Worm (Caenorhabditis elegans) whole organism, early embryonic: Measurements from ENCODE around the gene nhr-171.

Experiments
- B0310.2 ChIP-seq: sonication (generic microtip); optimal IDR thresholded peaks from 2 replicates; lab custom pipeline; 2016; ENCODE audit warnings: mild to moderate bottlenecking, missing genetic modification characterization, missing compliant biosample characterization
- F13C5.2 ChIP-seq: sonication (generic microtip); optimal IDR thresholded peaks from 2 replicates; lab custom pipeline; 2017; ENCODE audit warnings: mild to moderate bottlenecking, missing genetic modification characterization, inconsistent platforms, missing compliant biosample characterization
- ama-1 ChIP-seq: fragments of 150-350 bp; optimal IDR thresholded peaks from 2 replicates; lab custom pipeline; 2014
- ceh-36 ChIP-seq: sonication (generic microtip); optimal IDR thresholded peaks from 2 replicates; lab custom pipeline; 2016; ENCODE audit warnings: missing genetic modification characterization, inconsistent platforms, missing compliant biosample characterization
- ets-7 ChIP-seq: sonication (generic microtip); optimal IDR thresholded peaks from 2 replicates; lab custom pipeline; 2016; ENCODE audit warnings: missing genotype, missing genetic modification characterization, missing compliant biosample characterization
- flt-1 ChIP-seq: fragments of 200-800 bp; sonication (Bioruptor generic); IDR thresholded peaks from 2 replicates; pipeline ENCODE4 v1.3.6; 2022; ENCODE audit warnings: missing genetic modification characterization, missing compliant biosample characterization
- hmg-4 ChIP-seq: fragments of 200-800 bp; sonication (Bioruptor generic); optimal IDR thresholded peaks from 2 replicates; lab custom pipeline; 2018; ENCODE audit warnings: mild to moderate bottlenecking, missing genetic modification characterization, missing compliant biosample characterization
- hnd-1 ChIP-seq: sonication (generic microtip); optimal IDR thresholded peaks from 2 replicates; lab custom pipeline; 2016; ENCODE audit warnings: missing genetic modification characterization, missing compliant biosample characterization
- pes-1 ChIP-seq: fragments of 200-800 bp; sonication (Bioruptor generic); IDR thresholded peaks from 2 replicates; pipeline ENCODE4 v1.3.6; 2022; ENCODE audit warnings: missing genetic modification reagents, missing genetic modification characterization, missing compliant biosample characterization
- scrt-1 ChIP-seq: fragments of 200-800 bp; sonication (Bioruptor generic); IDR thresholded peaks from 2 replicates; pipeline ENCODE4 v1.3.6; 2022; ENCODE audit warnings: missing genetic modification characterization, missing compliant biosample characterization
- sea-1 ChIP-seq: fragments of 200-800 bp; sonication (Bioruptor generic); conservative IDR thresholded peaks from 2 replicates; pipeline ENCODE4 v1.3.6; 2022; ENCODE audit warnings: missing genetic modification characterization, missing compliant biosample characterization
- tbx-11 ChIP-seq: fragments of 200-800 bp; sonication (Bioruptor generic); IDR thresholded peaks from 2 replicates; pipeline ENCODE4 v1.3.6; 2022; ENCODE audit warnings: missing genetic modification characterization, missing compliant biosample characterization
- tbx-37 ChIP-seq: fragments of 200-800 bp; sonication (Bioruptor generic); conservative IDR thresholded peaks from 2 replicates; pipeline ENCODE4 v1.3.6; 2022; ENCODE audit warnings: missing genetic modification reagents, missing genetic modification characterization, missing compliant biosample characterization
- tra-4 ChIP-seq: sonication (generic microtip); optimal IDR thresholded peaks from 2 replicates; lab custom pipeline; 2017; ENCODE audit warnings: missing genetic modification characterization, missing compliant biosample characterization

- TF ChIP-seq hnd-1 (tag; lab: Kevin White, UChicago) (no peak), tbx-11 (GFP tag; lab: Robert Waterston, UW) (no peak), ama-1 (no peak), flt-1 (GFP tag; lab: Robert Waterston, UW) (no peak), F13C5.2 (tag; lab: Kevin White, UChicago) (no peak), ets-7 (tag; lab: Kevin White, UChicago) (no peak), hmg-4 (GFP tag; lab: Kevin White, UChicago) (no peak), ceh-36 (tag; lab: Kevin White, UChicago) (no peak), B0310.2 (tag; lab: Kevin White, UChicago) (no peak), tbx-37 (GFP tag; lab: Robert Waterston, UW) (no peak), scrt-1 (GFP tag; lab: Robert Waterston, UW) (no peak), sea-1 (GFP tag; lab: Robert Waterston, UW) (no peak), pes-1 (GFP tag; lab: Robert Waterston, UW) (no peak), tra-4 (tag; lab: Kevin White, UChicago) (no peak)
These were observed 15.6 kb downstream of the nhr-171 start, which contains the start of gene C54F6.17 for ce11 chrV:7527153-7527552.
